Worm (Caenorhabditis elegans) whole organism, L1 larva: ENCODE data around the gene W04E12.7.

Experiments
- fkh-10 ChIP-seq: sonication (generic microtip); optimal IDR thresholded peaks from 2 replicates; lab custom pipeline; 2017; ENCODE audit warnings: missing biosample characterization, missing genetic modification reagents, missing genetic modification characterization
- nhr-20 ChIP-seq: sonication (generic microtip); optimal IDR thresholded peaks from 2 replicates; lab custom pipeline; 2016; ENCODE audit warnings: mild to moderate bottlenecking, missing genetic modification characterization, missing compliant biosample characterization
- vab-15 ChIP-seq: sonication (generic microtip); optimal IDR thresholded peaks from 2 replicates; lab custom pipeline; 2017; ENCODE audit warnings: missing genotype, mild to moderate bottlenecking, missing genetic modification characterization, missing compliant biosample characterization

ce11 chrV:19708849-19709248, 28.5 kb downstream of the W04E12.7 start, which contains the start of gene srv-3:
- TF ChIP-seq nhr-20 (no peak), fkh-10 (GFP tag; lab: Kevin White, UChicago) (no peak), vab-15 (tag; lab: Kevin White, UChicago) (no peak)
